Fruit fly (Drosophila melanogaster) whole organism, embryonic: Measurements from ENCODE around the gene CG3679.

Experiments
- Antp ChIP-seq: fragments of 200-800 bp; sonication (Bioruptor generic); optimal IDR thresholded peaks from 3 replicates; lab custom pipeline; 2016; ENCODE audit warnings: missing biosample characterization, missing genetic modification characterization
- CG10209 ChIP-seq: fragments of 200-800 bp; sonication (Bioruptor generic); optimal IDR thresholded peaks from 3 replicates; lab custom pipeline; 2017; ENCODE audit warnings: missing biosample characterization, mild to moderate bottlenecking, missing genetic modification characterization, missing genetic modification reagents
- CG1024 ChIP-seq: fragments of 200-800 bp; sonication (Bioruptor generic); IDR thresholded peaks from 2 replicates; pipeline ENCODE4 v1.3.6; 2022; ENCODE audit warnings: missing biosample characterization, missing genetic modification characterization
- CG11723 ChIP-seq: fragments of 200-800 bp; sonication (Bioruptor generic); optimal IDR thresholded peaks from 2 replicates; lab custom pipeline; 2017; ENCODE audit warnings: missing biosample characterization, mild to moderate bottlenecking, missing genetic modification characterization
- CG12391 ChIP-seq: fragments of 200-800 bp; sonication (Bioruptor generic); optimal IDR thresholded peaks from 3 replicates; lab custom pipeline; 2018; ENCODE audit warnings: missing biosample characterization, mild to moderate bottlenecking, missing genetic modification characterization, moderate library complexity
- CG14441 ChIP-seq: fragments of 200-800 bp; sonication (Bioruptor generic); IDR thresholded peaks from 2 replicates; pipeline ENCODE4 v1.3.6; 2022; ENCODE audit warnings: missing biosample characterization, missing genetic modification characterization
- CG15269 ChIP-seq: fragments of 200-800 bp; sonication (Bioruptor generic); optimal IDR thresholded peaks from 2 replicates; lab custom pipeline; 2018; ENCODE audit warnings: missing biosample characterization, mild to moderate bottlenecking, missing genetic modification characterization, moderate library complexity
- CG1603 ChIP-seq: fragments of 200-800 bp; sonication (Bioruptor generic); optimal IDR thresholded peaks from 2 replicates; lab custom pipeline; 2019; ENCODE audit warnings: missing biosample characterization, mild to moderate bottlenecking, missing genetic modification characterization, moderate library complexity
- CG16779 ChIP-seq: fragments of 200-800 bp; sonication (Bioruptor generic); IDR thresholded peaks from 2 replicates; pipeline ENCODE4 v1.3.6; 2022; ENCODE audit warnings: missing biosample characterization, missing genetic modification characterization
- CG17829 ChIP-seq: fragments of 200-800 bp; optimal IDR thresholded peaks from 2 replicates; lab custom pipeline; 2019; ENCODE audit warnings: missing biosample characterization, mild to moderate bottlenecking, missing genetic modification characterization, moderate library complexity
- CG31388 ChIP-seq: fragments of 200-800 bp; sonication (Bioruptor generic); optimal IDR thresholded peaks from 2 replicates; lab custom pipeline; 2016; ENCODE audit warnings: missing biosample characterization, missing genetic modification characterization
- CG43689 ChIP-seq: fragments of 200-800 bp; sonication (Bioruptor generic); IDR thresholded peaks from 2 replicates; pipeline ENCODE4 v1.3.6; 2022; ENCODE audit warnings: missing biosample characterization, missing genetic modification characterization
- CG4424 ChIP-seq: fragments of 200-800 bp; sonication (Bioruptor generic); optimal IDR thresholded peaks from 3 replicates; lab custom pipeline; 2016; ENCODE audit warnings: missing biosample characterization, missing genetic modification characterization
- CG7556 ChIP-seq: fragments of 200-800 bp; sonication (Bioruptor generic); optimal IDR thresholded peaks from 2 replicates; lab custom pipeline; 2017; ENCODE audit warnings: missing biosample characterization, mild to moderate bottlenecking, missing genetic modification characterization
- CG7928 ChIP-seq: fragments of 200-800 bp; sonication (Bioruptor generic); optimal IDR thresholded peaks from 2 replicates; lab custom pipeline; 2017; ENCODE audit warnings: missing biosample characterization, mild to moderate bottlenecking, missing genetic modification characterization
- CG8359 ChIP-seq: fragments of 200-800 bp; sonication (Bioruptor generic); optimal IDR thresholded peaks from 2 replicates; lab custom pipeline; 2017; ENCODE audit warnings: missing biosample characterization, mild to moderate bottlenecking, missing genetic modification characterization, borderline replicate concordance
- CG9727 ChIP-seq: fragments of 200-800 bp; sonication (Bioruptor generic); optimal IDR thresholded peaks from 3 replicates; lab custom pipeline; 2017; ENCODE audit warnings: missing biosample characterization, mild to moderate bottlenecking, missing genetic modification characterization
- D ChIP-seq, 2 experiments: fragments of 200-800 bp in 1 of 2; fragments of >200 bp in 1 of 2; sonication (Bioruptor generic) in 1 of 2; optimal IDR thresholded peaks; 2 replicates in 1 of 2; 3 replicates in 1 of 2; lab custom pipeline; 2017; ENCODE audit warnings: mild to moderate bottlenecking in 1 of 2, missing biosample characterization in 1 of 2, missing genetic modification characterization in 1 of 2, missing genetic modification reagents in 1 of 2
- D19A ChIP-seq: fragments of 200-800 bp; optimal IDR thresholded peaks from 3 replicates; lab custom pipeline; 2019; ENCODE audit warnings: missing biosample characterization, mild to moderate bottlenecking, missing genetic modification characterization, moderate library complexity
- Dip3 ChIP-seq: fragments of 200-800 bp; sonication (Bioruptor generic); optimal IDR thresholded peaks from 3 replicates; lab custom pipeline; 2016; ENCODE audit warnings: missing biosample characterization, missing genetic modification characterization
- Fer2 ChIP-seq: fragments of 200-800 bp; sonication (Bioruptor generic); optimal IDR thresholded peaks from 2 replicates; lab custom pipeline; 2018; ENCODE audit warnings: missing biosample characterization, mild to moderate bottlenecking, missing genetic modification characterization, moderate library complexity
- HmgZ ChIP-seq: fragments of 200-800 bp; sonication (Bioruptor generic); optimal IDR thresholded peaks from 2 replicates; lab custom pipeline; 2018; ENCODE audit warnings: missing biosample characterization, mild to moderate bottlenecking, missing genetic modification characterization
- Hr51 ChIP-seq, 2 experiments: fragments of 200-800 bp; sonication (Bioruptor generic); optimal IDR thresholded peaks; 2 replicates in 1 of 2; 3 replicates in 1 of 2; lab custom pipeline; 2016 to 2018; ENCODE audit warnings: missing biosample characterization in 2 of 2, missing genetic modification characterization in 2 of 2, mild to moderate bottlenecking in 1 of 2, moderate library complexity in 1 of 2
- Hr78 ChIP-seq, 2 experiments: fragments of 200-800 bp in 1 of 2; fragments of >200 bp in 1 of 2; sonication (Bioruptor generic) in 1 of 2; optimal IDR thresholded peaks; 2 replicates each; lab custom pipeline; 2017 to 2019; ENCODE audit warnings: missing biosample characterization in 2 of 2, missing genetic modification characterization in 2 of 2, mild to moderate bottlenecking in 1 of 2, moderate library complexity in 1 of 2
- Myb ChIP-seq: fragments of 200-800 bp; sonication (Bioruptor generic); optimal IDR thresholded peaks from 2 replicates; lab custom pipeline; 2016; ENCODE audit warnings: missing biosample characterization, missing genetic modification characterization
- PHDP ChIP-seq: fragments of 200-800 bp; sonication (Bioruptor generic); optimal IDR thresholded peaks from 3 replicates; lab custom pipeline; 2018; ENCODE audit warnings: missing biosample characterization, mild to moderate bottlenecking, missing genetic modification characterization, moderate library complexity
- Sox102F ChIP-seq: fragments of 200-800 bp; sonication (Bioruptor generic); optimal IDR thresholded peaks from 2 replicates; lab custom pipeline; 2018; ENCODE audit warnings: missing biosample characterization, mild to moderate bottlenecking, missing genetic modification characterization, moderate library complexity
- caup ChIP-seq: fragments of 200-800 bp; sonication (Bioruptor generic); optimal IDR thresholded peaks from 3 replicates; lab custom pipeline; 2017; ENCODE audit warnings: missing biosample characterization, mild to moderate bottlenecking, missing genetic modification characterization, moderate library complexity; ENCODE audit not compliant: severe bottlenecking
- ci ChIP-seq: fragments of 200-800 bp; sonication (Bioruptor generic); IDR thresholded peaks from 3 replicates; pipeline ENCODE4 v1.3.6; 2022; ENCODE audit warnings: missing biosample characterization, missing genetic modification characterization
- crp ChIP-seq, 2 experiments: fragments of 200-800 bp; sonication (Bioruptor generic); optimal IDR thresholded peaks; 2 replicates in 1 of 2; 3 replicates in 1 of 2; lab custom pipeline; 2017; ENCODE audit warnings: missing biosample characterization in 2 of 2, missing genetic modification characterization in 2 of 2, mild to moderate bottlenecking in 1 of 2, moderate library complexity in 1 of 2
- cwo ChIP-seq: fragments of 200-800 bp; sonication (Bioruptor generic); optimal IDR thresholded peaks from 3 replicates; lab custom pipeline; 2017; ENCODE audit warnings: missing biosample characterization, missing genetic modification characterization, mild to moderate bottlenecking, moderate library complexity, missing genetic modification reagents
- danr ChIP-seq: fragments of 200-800 bp; sonication (Bioruptor generic); IDR thresholded peaks from 2 replicates; pipeline ENCODE4 v1.3.6; 2022; ENCODE audit warnings: missing biosample characterization, missing genetic modification characterization
- en ChIP-seq: fragments of 200-800 bp; sonication (Bioruptor generic); optimal IDR thresholded peaks from 2 replicates; lab custom pipeline; 2016; ENCODE audit warnings: missing biosample characterization, missing genetic modification characterization
- esg ChIP-seq: fragments of 200-800 bp; sonication (Bioruptor generic); conservative IDR thresholded peaks from 2 replicates; pipeline ENCODE4 v1.3.6; 2022; ENCODE audit warnings: missing biosample characterization, missing genetic modification characterization
- eve ChIP-seq, 2 experiments: fragments of >200 bp; optimal IDR thresholded peaks; 2 replicates each; lab custom pipeline; 2017; ENCODE audit warnings: missing biosample characterization in 2 of 2, missing genetic modification characterization in 2 of 2
- ftz-f1 ChIP-seq: fragments of 200-800 bp; sonication (Bioruptor generic); optimal IDR thresholded peaks from 2 replicates; lab custom pipeline; 2016; ENCODE audit warnings: missing biosample characterization, missing genetic modification characterization
- grau ChIP-seq: fragments of 200-800 bp; optimal IDR thresholded peaks from 3 replicates; lab custom pipeline; 2019; ENCODE audit warnings: missing biosample characterization, mild to moderate bottlenecking, missing genetic modification characterization, moderate library complexity
- insv ChIP-seq, 2 experiments: fragments of 200-800 bp; sonication (Bioruptor generic); optimal IDR thresholded peaks; 3 replicates each; lab custom pipeline; 2016 to 2018; ENCODE audit warnings: missing biosample characterization in 2 of 2, missing genetic modification characterization in 2 of 2
- kay ChIP-seq: fragments of 200-800 bp; sonication (Bioruptor generic); optimal IDR thresholded peaks from 2 replicates; lab custom pipeline; 2016; ENCODE audit warnings: missing biosample characterization, missing genetic modification characterization
- mld ChIP-seq: fragments of 200-800 bp; sonication (Bioruptor generic); IDR thresholded peaks from 3 replicates; pipeline ENCODE4 v1.3.6; 2022; ENCODE audit warnings: missing biosample characterization, missing genetic modification characterization; ENCODE audit not compliant: partially characterized antibody
- nerfin-1 ChIP-seq: fragments of 200-800 bp; sonication (Bioruptor generic); optimal IDR thresholded peaks from 3 replicates; lab custom pipeline; 2019; ENCODE audit warnings: missing biosample characterization, mild to moderate bottlenecking, missing genetic modification characterization, moderate library complexity
- ranshi ChIP-seq: fragments of 200-800 bp; sonication (Bioruptor generic); IDR thresholded peaks from 2 replicates; pipeline ENCODE4 v1.3.6; 2022; ENCODE audit warnings: missing biosample characterization, missing genetic modification characterization
- sna ChIP-seq: fragments of 200-800 bp; sonication (Bioruptor generic); IDR thresholded peaks from 2 replicates; pipeline ENCODE4 v1.3.6; 2022; ENCODE audit warnings: missing biosample characterization, missing genetic modification characterization; ENCODE audit not compliant: partially characterized antibody
- sob ChIP-seq: fragments of 200-800 bp; sonication (Bioruptor generic); IDR thresholded peaks from 2 replicates; pipeline ENCODE4 v1.3.6; 2022; ENCODE audit warnings: missing biosample characterization, missing genetic modification characterization
- sug ChIP-seq: fragments of 200-800 bp; optimal IDR thresholded peaks from 2 replicates; lab custom pipeline; 2019; ENCODE audit warnings: missing biosample characterization, mild to moderate bottlenecking, missing genetic modification characterization, moderate library complexity
- vfl ChIP-seq: fragments of 200-800 bp; sonication (Bioruptor generic); optimal IDR thresholded peaks from 2 replicates; lab custom pipeline; 2016; ENCODE audit warnings: missing biosample characterization, missing genetic modification characterization
- vnd ChIP-seq: fragments of 200-800 bp; sonication (Bioruptor generic); IDR thresholded peaks from 3 replicates; pipeline ENCODE4 v1.3.6; 2022; ENCODE audit warnings: missing biosample characterization, missing genetic modification characterization; ENCODE audit not compliant: partially characterized antibody
- zen ChIP-seq: fragments of 200-800 bp; sonication (Bioruptor generic); optimal IDR thresholded peaks from 3 replicates; lab custom pipeline; 2018; ENCODE audit warnings: missing biosample characterization, mild to moderate bottlenecking, missing genetic modification characterization, moderate library complexity

Gene CG3679

dm6 chrX:16288492-16288964 lies 15.1 kb upstream of the CG3679 start, which contains the start of the genes CG32576 and caz (continued):
- TF ChIP-seq en, result no peak
- peak; percentile 24 for TF ChIP-seq Antp (GFP tag; lab: Kevin White, UChicago)
- TF ChIP-seq ci (GFP tag; lab: Robert Waterston, UW), result 0 out of 3 replicates have a peak, but pooled peaks have one; percentile 30
- TF ChIP-seq sob (GFP tag; lab: Robert Waterston, UW), result peak; percentile 39; the same call in 1 of the 2 replicates
- TF ChIP-seq CG14441 (GFP tag; lab: Robert Waterston, UW), result no peak
- peak; percentile 65 for TF ChIP-seq sug (tag; lab: Kevin White, UChicago)
- peak; percentile 56; the same call in 1 of the 2 replicates for TF ChIP-seq sna (GFP tag; lab: Robert Waterston, UW)
- TF ChIP-seq Sox102F (GFP tag; lab: Kevin White, UChicago), result no peak
- TF ChIP-seq Myb (GFP tag; lab: Kevin White, UChicago), result peak; percentile 40
- TF ChIP-seq Dip3, result peak; percentile 7
- peak; percentile 56; the same call in 2 of the 3 replicates for TF ChIP-seq vnd (GFP tag; lab: Robert Waterston, UW)
- TF ChIP-seq nerfin-1 (tag; lab: Kevin White, UChicago), result peak; percentile 35
- TF ChIP-seq ftz-f1 (GFP tag; lab: Kevin White, UChicago), result no peak
- TF ChIP-seq HmgZ (tag; lab: Kevin White, UChicago), result peak; percentile 13
- TF ChIP-seq caup (GFP tag; lab: Kevin White, UChicago), result peak; percentile 37
- peak; percentile 32 for TF ChIP-seq CG7556 (GFP tag; lab: Kevin White, UChicago)
- TF ChIP-seq CG8359 (GFP tag; lab: Kevin White, UChicago), result no peak
- TF ChIP-seq danr, result no peak
- TF ChIP-seq D (optimal IDR thresholded peaks at IDR 0.05; lab: Kevin White, UChicago), result no peak
- peak; percentile 23 for TF ChIP-seq D (GFP tag; optimal IDR thresholded peaks at IDR 0.05; lab: Kevin White, UChicago)
- TF ChIP-seq Hr78 (GFP tag; optimal IDR thresholded peaks at IDR 0.05; lab: Kevin White, UChicago), result no peak
- no peak for TF ChIP-seq CG16779 (GFP tag; lab: Robert Waterston, UW)
- peak; percentile 53 for TF ChIP-seq CG17829
- no peak for TF ChIP-seq CG31388 (GFP tag; lab: Kevin White, UChicago)
- TF ChIP-seq CG9727 (GFP tag; lab: Kevin White, UChicago), result peak; percentile 26
- TF ChIP-seq CG1603 (tag; lab: Kevin White, UChicago), result peak; percentile 23
- TF ChIP-seq CG10209 (GFP tag; lab: Kevin White, UChicago), result no peak
- TF ChIP-seq grau (tag; lab: Kevin White, UChicago), result peak; percentile 44
- no peak for TF ChIP-seq PHDP (tag; lab: Kevin White, UChicago)
- peak; percentile 15 for TF ChIP-seq vfl
- TF ChIP-seq CG4424 (GFP tag; lab: Kevin White, UChicago), result peak; percentile 28
- TF ChIP-seq esg (GFP tag; lab: Robert Waterston, UW), result no peak
- TF ChIP-seq cwo, result no peak
- no peak for TF ChIP-seq mld (GFP tag; lab: Robert Waterston, UW)
- TF ChIP-seq crp (GFP tag; optimal IDR thresholded peaks at IDR 0.05; lab: Kevin White, UChicago), result peak; percentile 2 to 88
- TF ChIP-seq CG43689 (GFP tag; lab: Robert Waterston, UW), result no peak
- no peak for TF ChIP-seq insv (GFP tag; optimal IDR thresholded peaks at IDR 0.05; lab: Kevin White, UChicago)
- peak; percentile 95 for TF ChIP-seq CG7928 (GFP tag; lab: Kevin White, UChicago)
- peak; percentile 61 for TF ChIP-seq CG12391
- peak in 1 of 2 experiments; percentile 82 for TF ChIP-seq eve (GFP tag; optimal IDR thresholded peaks at IDR 0.05; lab: Kevin White, UChicago)
- TF ChIP-seq D19A (tag; lab: Kevin White, UChicago), result no peak
- TF ChIP-seq Hr51 (GFP tag; optimal IDR thresholded peaks at IDR 0.05; lab: Kevin White, UChicago), result peak in 1 of 2 experiments; percentile 19
- peak; percentile 73 for TF ChIP-seq zen (tag; lab: Kevin White, UChicago)
- no peak for TF ChIP-seq kay
- peak; percentile 37 for TF ChIP-seq Fer2 (tag; lab: Kevin White, UChicago)
- TF ChIP-seq ranshi, result no peak
- TF ChIP-seq CG1024, result no peak
- TF ChIP-seq CG11723 (GFP tag; lab: Kevin White, UChicago), result no peak
- TF ChIP-seq CG15269 (tag; lab: Kevin White, UChicago), result peak; percentile 22
